Fruit fly (Drosophila melanogaster) whole organism, adult: ENCODE results near the gene CG17834.

Experiments used
- CG11617 ChIP-seq: fragments of 200-800 bp; sonication (Bioruptor generic); optimal IDR thresholded peaks from 2 replicates; lab custom pipeline; 2017; ENCODE audit warnings: mild to moderate bottlenecking, missing biosample characterization, missing genetic modification reagents, missing genetic modification characterization
- CG1620 ChIP-seq: fragments of 200-800 bp; sonication (Bioruptor generic); optimal IDR thresholded peaks from 2 replicates; lab custom pipeline; 2016; ENCODE audit warnings: missing biosample characterization, missing genetic modification characterization
- CG33017 ChIP-seq: fragments of 200-800 bp; sonication (Bioruptor generic); optimal IDR thresholded peaks from 2 replicates; lab custom pipeline; 2018; ENCODE audit warnings: missing biosample characterization, mild to moderate bottlenecking, missing genetic modification characterization, moderate library complexity
- Clk ChIP-seq: fragments of 200-800 bp; sonication (Bioruptor generic); optimal IDR thresholded peaks from 2 replicates; lab custom pipeline; 2017; ENCODE audit warnings: missing biosample characterization, missing genetic modification characterization
- Hr96 ChIP-seq: fragments of 200-800 bp; sonication (Bioruptor generic); optimal IDR thresholded peaks from 2 replicates; lab custom pipeline; 2016; ENCODE audit warnings: missing biosample characterization, missing genetic modification characterization
- bab1 ChIP-seq: fragments of 200-800 bp; sonication (Bioruptor generic); optimal IDR thresholded peaks from 3 replicates; lab custom pipeline; 2019; ENCODE audit warnings: missing biosample characterization, mild to moderate bottlenecking, missing genetic modification characterization, moderate library complexity
- cic ChIP-seq: fragments of 200-800 bp; sonication (Bioruptor generic); optimal IDR thresholded peaks from 2 replicates; lab custom pipeline; 2017; ENCODE audit warnings: missing biosample characterization, mild to moderate bottlenecking, missing genetic modification characterization, moderate library complexity
- kay ChIP-seq: fragments of 200-800 bp; sonication (Bioruptor generic); peaks from one replicate; lab custom pipeline; 2016; ENCODE audit warnings: missing biosample characterization, missing genetic modification characterization, borderline replicate concordance
- pad ChIP-seq: fragments of 200-800 bp; sonication (Bioruptor generic); optimal IDR thresholded peaks from 3 replicates; lab custom pipeline; 2017; ENCODE audit warnings: missing biosample characterization, missing genetic modification characterization, mild to moderate bottlenecking, moderate library complexity, missing genetic modification reagents
- tj ChIP-seq: fragments of 200-800 bp; sonication (Bioruptor generic); optimal IDR thresholded peaks from 3 replicates; lab custom pipeline; 2017; ENCODE audit warnings: missing biosample characterization, mild to moderate bottlenecking, missing genetic modification characterization, moderate library complexity

DNA sequence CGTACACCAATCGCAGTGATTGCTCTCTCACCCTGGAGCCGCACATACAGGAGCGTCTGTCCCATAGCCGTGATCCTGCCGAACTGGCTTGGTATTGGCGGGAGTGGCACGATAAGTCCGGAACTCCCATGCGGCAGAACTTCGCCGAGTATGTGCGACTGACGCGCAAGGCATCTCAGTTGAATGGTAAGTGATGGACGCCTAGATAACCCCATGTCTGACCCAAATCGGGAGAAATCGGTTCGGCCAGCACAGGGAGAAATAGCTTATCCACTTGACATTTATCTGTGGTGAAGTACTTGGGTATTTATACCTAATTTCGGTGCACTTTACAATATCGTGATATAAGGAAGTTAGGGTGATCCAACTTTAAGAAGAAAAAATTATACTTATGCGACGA lies 6.2 kb upstream of the CG17834 start:
- TF ChIP-seq pad, result no peak
- TF ChIP-seq cic (GFP tag; lab: Kevin White, UChicago), result no peak
- TF ChIP-seq bab1 (GFP tag; lab: Kevin White, UChicago), result no peak
- no peak for TF ChIP-seq CG1620
- TF ChIP-seq CG11617, result no peak
- no peak for TF ChIP-seq tj
- no peak for TF ChIP-seq Hr96 (GFP tag; lab: Kevin White, UChicago)
- no peak for TF ChIP-seq CG33017
- no peak for TF ChIP-seq Clk (GFP tag; lab: Kevin White, UChicago)
- no peak for TF ChIP-seq kay (GFP tag; lab: Kevin White, UChicago)
